Worm (Caenorhabditis elegans) whole organism, L4/young adult: ENCODE data around the gene srh-99.

Experiments
- W03F9.2 ChIP-seq: fragments of 150-350 bp; optimal IDR thresholded peaks from 2 replicates; lab custom pipeline; 2014; ENCODE audit warnings: missing biosample characterization, missing genetic modification characterization
- dao-5 ChIP-seq: sonication (generic microtip); optimal IDR thresholded peaks from 2 replicates; lab custom pipeline; 2016; ENCODE audit warnings: missing genotype, missing genetic modification characterization, moderate library complexity, missing compliant biosample characterization
- him-1 ChIP-seq: sonication (generic microtip); optimal IDR thresholded peaks from 2 replicates; lab custom pipeline; 2016; ENCODE audit warnings: missing genotype, missing genetic modification reagents, missing genetic modification characterization, missing compliant biosample characterization

srh-99 gene

ce11 chrII:3688333-3688732, 28.0 kb downstream of the srh-99 start, which contains the start of gene ifas-1:
Gene ifas-1 (minus strand): TSS chrII:3688719.
- no peak for TF ChIP-seq dao-5
- TF ChIP-seq him-1 (tag; lab: Kevin White, UChicago) = no peak
- TF ChIP-seq W03F9.2 (tag; lab: Kevin White, UChicago) = no peak

ce11 chrII:3684487-3685067, 31.8 kb downstream of the srh-99 start:
- TF ChIP-seq him-1 (tag; lab: Kevin White, UChicago) (no peak), W03F9.2 (tag; lab: Kevin White, UChicago) (no peak), dao-5 (no peak)

ce11 chrII:3682770-3683234, 33.6 kb downstream of the srh-99 start, which contains the start of gene F19B10.1:
Gene F19B10.1 (plus strand): TSS chrII:3683184.
- TF ChIP-seq him-1 (tag; lab: Kevin White, UChicago) (no peak), W03F9.2 (tag; lab: Kevin White, UChicago) (peak; percentile 67)

ce11 chrII:3681365-3682083, 34.8 kb downstream of the srh-99 start, which contains the start of gene F19B10.10:
Gene F19B10.10 (minus strand): TSS chrII:3681415.
- TF ChIP-seq dao-5 (no peak), W03F9.2 (tag; lab: Kevin White, UChicago) (no peak), him-1 (tag; lab: Kevin White, UChicago) (no peak)

- TF ChIP-seq him-1 (tag; lab: Kevin White, UChicago) = no peak
- TF ChIP-seq W03F9.2 (tag; lab: Kevin White, UChicago) = no peak
- TF ChIP-seq dao-5 = no peak
Measured at ce11 chrII:3680366-3680765, 36.0 kb downstream of the srh-99 start.

- TF ChIP-seq W03F9.2 (tag; lab: Kevin White, UChicago) (no peak), dao-5 (no peak), him-1 (tag; lab: Kevin White, UChicago) (no peak)
Measured at ce11 chrII:3678978-3679377, 37.4 kb downstream of the srh-99 start.

- no peak for TF ChIP-seq him-1 (tag; lab: Kevin White, UChicago)
- TF ChIP-seq dao-5 = no peak
- TF ChIP-seq W03F9.2 (tag; lab: Kevin White, UChicago) = no peak
Measured at ce11 chrII:3675176-3675575, 41.2 kb downstream of the srh-99 start, which contains the start of gene F19B10.2. Gene F19B10.2 (plus strand): TSS chrII:3675476.

- TF ChIP-seq W03F9.2 (tag; lab: Kevin White, UChicago) (no peak), him-1 (tag; lab: Kevin White, UChicago) (no peak), dao-5 (no peak)
Measured at ce11 chrII:3673493-3673892, 42.9 kb downstream of the srh-99 start, which contains the start of gene sea-1. Gene sea-1 (minus strand): TSS chrII:3673593.

- TF ChIP-seq him-1 (tag; lab: Kevin White, UChicago) (no peak), dao-5 (no peak), W03F9.2 (tag; lab: Kevin White, UChicago) (no peak)
Measured at ce11 chrII:3670956-3671355, 45.4 kb downstream of the srh-99 start, which contains the start of gene srx-98. Gene srx-98 (minus strand): TSS chrII:3671056.

- TF ChIP-seq W03F9.2 (tag; lab: Kevin White, UChicago) = no peak
- TF ChIP-seq dao-5 = no peak
- no peak for TF ChIP-seq him-1 (tag; lab: Kevin White, UChicago)
Measured at ce11 chrII:3669315-3669714, 47.0 kb downstream of the srh-99 start, which contains the start of gene srx-97. Gene srx-97 (minus strand): TSS chrII:3669415.

- TF ChIP-seq him-1 (tag; lab: Kevin White, UChicago) (no peak), W03F9.2 (tag; lab: Kevin White, UChicago) (no peak)
Measured at ce11 chrII:3665181-3665580, 51.2 kb downstream of the srh-99 start.
